Fruit fly (Drosophila melanogaster) ovary, adult (tissue): Measurements from ENCODE around the gene CG17134.

ENCODE experiments used
- CG17801 ChIP-seq: fragments of 200-800 bp; optimal IDR thresholded peaks from 2 replicates; lab custom pipeline; 2019; ENCODE audit warnings: missing biosample characterization, mild to moderate bottlenecking, missing genetic modification characterization, moderate library complexity; ENCODE audit not compliant: partially characterized antibody

The CG17134 gene

DNA sequence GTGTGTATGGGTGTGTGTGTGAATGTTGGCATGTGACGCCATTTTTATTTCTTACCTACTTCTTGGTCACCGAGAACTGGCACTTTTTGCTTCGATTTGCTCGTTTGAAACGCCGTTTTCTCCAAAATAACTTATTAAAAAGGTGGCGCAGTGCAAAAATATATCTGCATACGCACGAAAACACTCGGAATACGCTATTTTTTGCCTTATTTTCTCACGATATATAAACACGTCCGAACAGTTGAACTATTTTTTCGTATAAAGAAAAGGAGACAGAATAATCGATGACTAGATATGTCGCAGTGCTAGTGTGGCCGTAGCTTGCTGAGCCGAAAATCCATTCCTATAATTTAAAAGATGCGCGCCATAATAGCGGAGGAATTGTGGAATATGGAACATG is 21.8 kb downstream of the CG17134 start, which contains the start of gene CG6700:
Gene CG6700 (minus strand): TSS at position 272 of the 400 bp plus-strand sequence.
- peak; percentile 54 for TF ChIP-seq CG17801

DNA sequence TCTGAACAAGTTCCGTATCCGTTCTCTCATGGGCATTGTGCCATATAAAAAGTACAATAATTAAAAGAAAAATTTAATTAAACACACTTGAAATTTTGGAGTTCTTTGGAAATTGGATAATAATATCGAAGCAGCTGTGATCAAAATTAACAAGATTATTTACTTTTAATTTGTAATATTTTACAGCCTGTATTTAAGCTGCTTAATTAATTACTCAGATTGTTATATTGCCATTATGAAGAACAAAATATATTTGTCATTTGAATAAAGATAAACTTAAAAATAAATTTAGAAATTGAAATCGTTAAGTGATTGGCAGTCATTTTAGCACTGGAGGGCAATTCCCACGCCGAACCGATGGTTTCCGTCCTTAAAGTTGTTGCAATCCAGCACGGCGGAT is 25.1 kb downstream of the CG17134 start, which contains the start of the genes CG17139 and CG17140:
Gene CG17139 (minus strand): TSS at position 101 of the 400 bp plus-strand sequence.
Gene CG17140 (minus strand): TSS at position 101 of the 400 bp plus-strand sequence.
- TF ChIP-seq CG17801 = no peak

- TF ChIP-seq CG17801 = no peak
Measured at dm6 chr2L:10846944-10847343, 26.4 kb downstream of the CG17134 start, which contains the start of gene Porin2. Gene Porin2, minus strand, starts transcription at chr2L:10847044.

DNA sequence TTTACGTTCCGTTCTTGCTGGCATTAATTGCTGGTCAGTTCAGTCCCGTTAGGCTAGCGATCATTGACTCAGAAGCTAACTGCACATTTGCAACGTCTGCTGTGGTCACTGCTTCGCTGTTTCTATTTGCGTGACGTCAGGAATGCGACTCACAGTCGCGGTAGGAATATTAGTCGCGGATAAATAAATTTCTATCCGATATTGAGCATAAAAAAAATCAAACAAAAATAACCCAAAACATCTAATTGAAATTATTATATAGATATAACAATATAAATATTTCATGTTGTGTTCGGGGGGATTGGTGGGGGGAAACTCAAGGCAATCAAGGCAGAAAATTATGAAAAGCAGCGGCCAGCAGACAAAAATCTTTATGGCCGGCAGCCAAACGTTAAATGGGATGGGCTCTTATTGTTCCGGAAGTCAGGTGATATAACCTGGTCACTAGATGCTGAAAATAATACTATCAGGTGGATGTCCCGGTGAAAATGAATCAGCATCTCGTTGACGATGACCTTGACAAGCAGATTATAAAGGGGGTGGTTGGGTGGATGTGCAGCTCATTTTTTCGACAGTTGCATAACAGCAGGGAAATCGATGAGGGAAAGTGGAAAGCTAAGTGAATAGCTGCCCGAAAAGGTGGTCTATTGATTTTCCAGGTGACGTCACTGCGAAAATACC is 29.1 kb downstream of the CG17134 start, which contains the start of gene SmydA-3:
Gene SmydA-3 (plus strand): TSS at position 631 of the 681 bp plus-strand sequence.
- TF ChIP-seq CG17801 = peak; percentile 41

DNA sequence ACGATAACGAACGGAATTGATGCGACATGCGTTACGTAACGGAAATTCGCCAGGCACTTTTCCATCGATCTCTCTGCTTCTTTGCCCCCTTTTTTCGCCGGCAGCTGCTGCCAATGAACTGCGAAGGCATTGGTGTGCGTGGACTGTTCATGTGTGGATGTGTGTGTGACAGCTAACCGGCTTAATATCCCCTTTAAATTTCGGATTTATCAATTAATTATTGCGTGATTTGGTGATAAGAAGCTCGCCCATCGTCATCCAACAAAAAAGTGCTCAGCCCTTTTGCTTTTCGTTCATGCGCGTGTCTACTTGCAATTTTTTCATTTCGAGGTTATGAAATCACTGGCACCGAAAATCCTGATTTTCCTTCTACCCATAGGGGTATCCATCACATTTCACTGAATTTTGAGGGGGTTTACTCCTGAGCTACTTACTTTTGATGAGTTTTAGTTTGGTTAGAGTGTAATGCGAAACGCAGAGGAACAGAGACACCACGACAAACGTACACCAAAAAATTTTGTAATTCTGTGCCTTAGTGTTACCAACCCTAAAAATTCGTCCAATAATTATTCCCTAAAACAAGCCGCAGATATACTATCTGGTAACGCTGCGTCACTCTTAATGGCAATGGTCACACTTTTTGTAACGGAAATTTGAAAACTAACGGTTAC is 29.9 kb downstream of the CG17134 start, which contains the start of gene porin:
Gene porin (minus strand): TSS at position 529 of the 671 bp plus-strand sequence.
- peak; percentile 37 for TF ChIP-seq CG17801

DNA sequence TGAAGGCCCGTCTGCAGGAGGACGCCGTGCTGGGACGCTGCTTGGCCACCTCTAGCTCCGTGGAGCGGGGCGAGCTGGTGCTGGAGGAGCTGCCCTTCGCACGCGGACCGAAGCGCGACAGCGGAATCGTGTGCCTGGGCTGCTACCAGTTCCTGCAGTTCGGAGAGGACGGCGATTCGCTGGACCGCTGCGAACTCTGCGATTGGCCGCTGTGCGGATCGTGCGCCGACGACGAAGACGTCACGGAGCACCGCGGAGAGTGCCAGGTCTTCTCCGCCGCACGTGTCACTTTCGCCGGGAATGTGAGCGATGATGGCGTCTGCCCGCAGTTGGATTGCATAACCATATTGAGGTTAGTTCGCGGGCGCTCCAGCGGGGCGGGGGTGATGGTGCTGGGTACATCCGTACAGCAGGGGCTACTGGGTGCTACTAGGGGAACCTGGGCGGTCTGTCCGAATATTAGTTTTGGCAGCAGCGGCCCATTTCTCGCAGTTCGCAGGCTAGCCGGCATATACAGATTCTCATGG is 30.9 kb downstream of the CG17134 start:
- no peak for TF ChIP-seq CG17801

DNA sequence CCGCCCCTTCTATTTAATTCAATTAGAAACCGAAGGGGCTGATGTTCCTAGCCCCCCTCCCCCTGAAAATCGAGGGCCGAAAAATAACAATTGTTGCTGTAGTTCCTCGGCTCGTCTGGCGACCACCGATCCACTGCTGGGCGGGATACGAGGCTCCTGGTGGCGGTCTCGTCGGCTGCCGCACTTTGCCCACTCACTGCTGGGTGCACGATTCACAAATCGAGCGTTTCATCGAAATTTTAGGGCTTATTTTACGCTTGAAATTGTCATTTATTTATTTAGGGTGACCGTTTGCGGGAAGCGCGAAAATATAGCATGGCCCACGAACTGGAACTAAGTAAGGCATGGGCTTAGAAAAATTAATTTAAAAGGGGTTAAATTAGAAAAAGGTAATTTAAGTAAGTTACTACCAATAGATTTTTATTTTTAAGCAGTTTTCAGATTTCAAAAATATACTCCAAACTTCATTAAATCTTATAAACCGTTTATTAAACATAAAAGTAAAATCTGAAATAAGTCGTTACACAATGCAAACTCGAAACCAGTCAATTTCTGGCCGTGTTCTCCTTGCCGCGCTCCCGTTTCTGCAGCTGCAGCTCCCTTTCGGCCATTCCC is 35.9 kb downstream of the CG17134 start, which contains the start of gene Dnz1:
Gene Dnz1 (minus strand): TSS at position 317 of the 615 bp plus-strand sequence.
- TF ChIP-seq CG17801 = peak; percentile 16

DNA sequence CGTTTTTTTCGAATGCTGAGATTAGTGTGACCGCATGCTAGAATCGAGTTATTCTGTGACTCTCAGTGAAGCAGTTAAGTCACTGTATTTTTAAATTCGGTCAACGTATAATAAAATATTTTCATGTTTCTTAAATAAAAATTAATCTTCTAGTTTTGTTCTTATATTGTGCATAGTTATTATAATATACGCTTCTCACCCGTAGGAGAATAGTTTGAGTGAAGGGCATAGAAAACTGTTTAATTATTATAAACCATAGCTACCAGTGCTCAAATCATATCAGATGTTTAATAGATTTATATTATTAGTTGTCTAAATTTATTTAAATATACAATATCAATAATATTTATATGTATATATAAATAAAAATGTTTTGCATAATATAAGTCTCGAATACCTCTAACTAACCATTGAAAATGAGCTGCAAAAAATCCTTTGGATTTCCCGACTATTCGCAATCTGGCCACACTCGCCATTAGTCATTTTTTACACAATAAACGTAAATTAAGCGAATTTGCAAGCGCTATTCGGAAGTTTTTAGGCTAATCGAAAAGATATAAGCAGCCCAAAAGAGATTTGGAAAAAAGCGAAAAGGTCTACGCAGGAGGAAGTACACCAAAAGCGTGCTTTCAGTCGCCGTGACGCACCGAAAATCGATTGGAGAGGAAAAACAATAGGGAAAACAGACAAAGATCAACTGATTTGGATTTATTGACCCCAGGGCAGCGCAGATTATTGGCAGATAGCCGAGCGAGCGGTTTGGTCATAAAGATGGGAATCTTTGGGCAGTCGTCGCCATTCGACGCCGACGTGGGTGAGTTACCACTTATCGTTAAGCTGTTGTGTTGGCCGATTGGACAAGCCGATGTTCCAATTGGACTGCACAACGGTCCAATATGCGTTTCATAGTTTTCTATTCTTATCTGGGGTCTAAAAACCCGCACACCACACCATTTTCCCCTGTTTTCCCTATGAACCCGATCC is 37.9 kb downstream of the CG17134 start, which contains the start of the genes aurB and Stam:
Gene aurB (minus strand): TSS at position 31 of the 984 bp plus-strand sequence.
Gene Stam (plus strand): TSS at position 473 of the 984 bp plus-strand sequence.
- TF ChIP-seq CG17801 = peak; percentile 52

DNA sequence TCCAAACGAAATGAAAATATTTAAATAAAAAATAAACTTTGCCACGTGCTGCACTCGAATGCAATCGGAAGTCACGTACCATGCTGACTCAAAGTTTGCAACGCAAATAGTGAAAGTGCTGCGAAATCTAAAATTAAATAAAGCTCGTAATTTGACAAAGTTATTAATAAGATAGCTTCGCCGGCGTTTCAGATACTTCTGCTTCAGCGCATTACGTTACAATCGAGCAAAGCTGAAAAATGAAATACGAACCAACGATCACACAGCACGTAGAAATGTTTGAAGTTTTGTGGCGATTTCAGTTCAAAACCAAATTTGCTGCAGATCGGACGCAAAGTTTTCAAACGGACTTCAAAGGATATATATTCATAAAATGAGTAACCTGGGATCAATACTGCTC is 49.4 kb downstream of the CG17134 start, which contains the start of gene CG12517:
Gene CG12517 (plus strand): TSS at position 301 of the 400 bp plus-strand sequence.
- no peak for TF ChIP-seq CG17801
